Worm (Caenorhabditis elegans) whole organism, young adult: ENCODE measurements around the gene R02E12.12.

Experiments used
- B0019.2 ChIP-seq: fragments of 200-800 bp; sonication (Bioruptor generic); conservative IDR thresholded peaks from 2 replicates; pipeline ENCODE4 v1.3.6; 2022; ENCODE audit warnings: missing genetic modification reagents, missing genetic modification characterization, missing compliant biosample characterization
- C06A6.2 ChIP-seq: fragments of 200-800 bp; sonication (Bioruptor generic); conservative IDR thresholded peaks from 2 replicates; pipeline ENCODE4 v1.3.6; 2022; ENCODE audit warnings: missing genetic modification characterization, missing compliant biosample characterization
- D2030.7 ChIP-seq: fragments of 200-800 bp; sonication (Bioruptor generic); IDR thresholded peaks from 2 replicates; pipeline ENCODE4 v1.3.6; 2022; ENCODE audit warnings: missing genetic modification reagents, missing genetic modification characterization, missing compliant biosample characterization
- F39B2.1 ChIP-seq: fragments of 200-800 bp; sonication (Bioruptor generic); IDR thresholded peaks from 2 replicates; pipeline ENCODE4 v1.3.6; 2022; ENCODE audit warnings: missing genetic modification reagents, missing genetic modification characterization, missing compliant biosample characterization
- F49E8.2 ChIP-seq: sonication (generic microtip); optimal IDR thresholded peaks from 3 replicates; lab custom pipeline; 2017; ENCODE audit warnings: missing genetic modification characterization, mild to moderate bottlenecking, missing compliant biosample characterization, antibody characterized with exemption, moderate library complexity; ENCODE audit not compliant: insufficient read depth
- F52B5.7 ChIP-seq: sonication (generic microtip); optimal IDR thresholded peaks from 2 replicates; lab custom pipeline; 2016; ENCODE audit warnings: mild to moderate bottlenecking, missing genetic modification characterization, missing compliant biosample characterization
- F57C9.4 ChIP-seq: sonication (generic microtip); optimal IDR thresholded peaks from 2 replicates; lab custom pipeline; 2017; ENCODE audit warnings: mild to moderate bottlenecking, missing genetic modification characterization, missing compliant biosample characterization
- K12H6.12 ChIP-seq: fragments of 200-800 bp; sonication (Bioruptor generic); optimal IDR thresholded peaks from 2 replicates; lab custom pipeline; 2018; ENCODE audit warnings: mild to moderate bottlenecking, missing genetic modification characterization, missing compliant biosample characterization
- T07F8.4 ChIP-seq: sonication (generic microtip); optimal IDR thresholded peaks from 2 replicates; lab custom pipeline; 2016; ENCODE audit warnings: mild to moderate bottlenecking, missing genetic modification characterization, moderate library complexity, missing compliant biosample characterization
- T26A5.8 ChIP-seq: sonication (generic microtip); optimal IDR thresholded peaks from 2 replicates; lab custom pipeline; 2016; ENCODE audit warnings: missing genetic modification characterization, missing compliant biosample characterization
- Y53G8AR.9 ChIP-seq: fragments of 200-800 bp; sonication (Bioruptor generic); conservative IDR thresholded peaks from 2 replicates; pipeline ENCODE4 v1.3.6; 2022; ENCODE audit warnings: missing genetic modification reagents, missing genetic modification characterization, missing compliant biosample characterization
- Y95B8A.8 ChIP-seq: fragments of 200-800 bp; sonication (Bioruptor generic); IDR thresholded peaks from 2 replicates; pipeline ENCODE4 v1.3.6; 2022; ENCODE audit warnings: missing genetic modification reagents, missing genetic modification characterization, missing compliant biosample characterization
- atf-7 ChIP-seq: sonication (generic microtip); optimal IDR thresholded peaks from 2 replicates; lab custom pipeline; 2017; ENCODE audit warnings: mild to moderate bottlenecking, missing genetic modification characterization, missing compliant biosample characterization
- ceh-100 ChIP-seq: fragments of 200-800 bp; sonication (Bioruptor generic); IDR thresholded peaks from 2 replicates; pipeline ENCODE4 v1.3.6; 2022; ENCODE audit warnings: missing genetic modification reagents, missing genetic modification characterization, missing compliant biosample characterization
- ceh-58 ChIP-seq: fragments of 200-800 bp; sonication (Bioruptor generic); IDR thresholded peaks from 2 replicates; pipeline ENCODE4 v1.3.6; 2022; ENCODE audit warnings: missing genetic modification characterization, missing compliant biosample characterization
- ceh-79 ChIP-seq: sonication (generic microtip); optimal IDR thresholded peaks from 2 replicates; lab custom pipeline; 2017; ENCODE audit warnings: mild to moderate bottlenecking, missing genetic modification characterization, missing compliant biosample characterization
- ceh-91 ChIP-seq: fragments of 200-800 bp; sonication (Bioruptor generic); IDR thresholded peaks from 2 replicates; pipeline ENCODE4 v1.3.6; 2022; ENCODE audit warnings: missing genetic modification reagents, missing genetic modification characterization, missing compliant biosample characterization
- efl-1 ChIP-seq: fragments of 150-350 bp; optimal IDR thresholded peaks from 2 replicates; lab custom pipeline; 2014; ENCODE audit warnings: missing biosample characterization, missing genetic modification reagents, missing genetic modification characterization
- egl-18 ChIP-seq: fragments of 200-800 bp; sonication (Bioruptor generic); IDR thresholded peaks from 2 replicates; pipeline ENCODE4 v1.3.6; 2022; ENCODE audit warnings: missing genetic modification reagents, missing genetic modification characterization, missing compliant biosample characterization
- egl-44 ChIP-seq: fragments of 200-800 bp; sonication (Bioruptor generic); IDR thresholded peaks from 2 replicates; pipeline ENCODE4 v1.3.6; 2022; ENCODE audit warnings: missing genetic modification reagents, missing genetic modification characterization, missing compliant biosample characterization
- ekl-4 ChIP-seq: fragments of 200-800 bp; sonication (Bioruptor generic); IDR thresholded peaks from 2 replicates; pipeline ENCODE4 v1.3.6; 2022; ENCODE audit warnings: missing genetic modification reagents, missing genetic modification characterization, missing compliant biosample characterization
- hlh-12 ChIP-seq: sonication (generic microtip); optimal IDR thresholded peaks from 2 replicates; lab custom pipeline; 2016; ENCODE audit warnings: missing genetic modification characterization, missing compliant biosample characterization
- hlh-26 ChIP-seq: fragments of 200-800 bp; sonication (Bioruptor generic); conservative IDR thresholded peaks from 2 replicates; pipeline ENCODE4 v1.3.6; 2022; ENCODE audit warnings: missing genetic modification reagents, missing genetic modification characterization, missing compliant biosample characterization
- hmg-1.2 ChIP-seq: fragments of 200-800 bp; sonication (Bioruptor generic); IDR thresholded peaks from 2 replicates; pipeline ENCODE4 v1.3.6; 2022; ENCODE audit warnings: missing genetic modification reagents, missing genetic modification characterization, missing compliant biosample characterization
- hmg-20 ChIP-seq: fragments of 200-800 bp; sonication (Bioruptor generic); IDR thresholded peaks from 2 replicates; pipeline ENCODE4 v1.3.6; 2022; ENCODE audit warnings: missing genetic modification reagents, missing genetic modification characterization, missing compliant biosample characterization
- hsf-1 ChIP-seq: fragments of 200-800 bp; sonication (Bioruptor generic); IDR thresholded peaks from 2 replicates; pipeline ENCODE4 v1.3.6; 2022; ENCODE audit warnings: missing genetic modification reagents, missing genetic modification characterization, missing compliant biosample characterization
- let-607 ChIP-seq, 2 experiments: fragments of 200-800 bp in 1 of 2; sonication (Bioruptor generic) in 1 of 2; sonication (generic microtip) in 1 of 2; optimal IDR thresholded peaks; 2 replicates each; lab custom pipeline; 2016 to 2018; ENCODE audit warnings: mild to moderate bottlenecking in 2 of 2, missing compliant biosample characterization in 2 of 2, missing genetic modification characterization in 2 of 2, moderate library complexity in 2 of 2, missing genotype in 1 of 2
- lin-35 ChIP-seq, 3 experiments: fragments of 150-350 bp in 2 of 3; sonication (generic microtip) in 1 of 3; optimal IDR thresholded peaks; 2 replicates each; lab custom pipeline; 2014 to 2018; ENCODE audit warnings: missing biosample characterization in 3 of 3, missing genetic modification characterization in 3 of 3, missing genetic modification reagents in 3 of 3
- lin-40 ChIP-seq: sonication (generic microtip); optimal IDR thresholded peaks from 2 replicates; lab custom pipeline; 2016; ENCODE audit warnings: missing genetic modification characterization, mild to moderate bottlenecking, missing compliant biosample characterization, missing genotype, missing genetic modification reagents
- lin-54 ChIP-seq: fragments of 200-800 bp; sonication (Bioruptor generic); optimal IDR thresholded peaks from 2 replicates; lab custom pipeline; 2018; ENCODE audit warnings: mild to moderate bottlenecking, missing genetic modification characterization, missing compliant biosample characterization
- lir-1 ChIP-seq: fragments of 200-800 bp; sonication (Bioruptor generic); conservative IDR thresholded peaks from 2 replicates; pipeline ENCODE4 v1.3.6; 2022; ENCODE audit warnings: missing genetic modification reagents, missing genetic modification characterization, missing compliant biosample characterization
- lsl-1 ChIP-seq: fragments of 200-800 bp; sonication (Bioruptor generic); optimal IDR thresholded peaks from 2 replicates; lab custom pipeline; 2018; ENCODE audit warnings: mild to moderate bottlenecking, missing genetic modification characterization, moderate library complexity, missing compliant biosample characterization
- lsy-27 ChIP-seq: sonication (generic microtip); optimal IDR thresholded peaks from 2 replicates; lab custom pipeline; 2017; ENCODE audit warnings: missing genetic modification characterization, mild to moderate bottlenecking, missing compliant biosample characterization, antibody characterized with exemption, missing genotype, borderline replicate concordance; ENCODE audit not compliant: insufficient read depth
- madf-8 ChIP-seq: fragments of 200-800 bp; sonication (Bioruptor generic); conservative IDR thresholded peaks from 2 replicates; pipeline ENCODE4 v1.3.6; 2022; ENCODE audit warnings: missing genetic modification reagents, missing genetic modification characterization, missing compliant biosample characterization
- mcd-1 ChIP-seq: fragments of 200-800 bp; sonication (Bioruptor generic); IDR thresholded peaks from 2 replicates; pipeline ENCODE4 v1.3.6; 2022; ENCODE audit warnings: missing genetic modification reagents, missing genetic modification characterization, missing compliant biosample characterization
- nfyb-1 ChIP-seq: fragments of 200-800 bp; sonication (Bioruptor generic); IDR thresholded peaks from 2 replicates; pipeline ENCODE4 v1.3.6; 2022; ENCODE audit warnings: missing genetic modification reagents, missing genetic modification characterization, missing compliant biosample characterization
- nhr-80 ChIP-seq: sonication (generic microtip); optimal IDR thresholded peaks from 2 replicates; lab custom pipeline; 2016; ENCODE audit warnings: missing genetic modification characterization, missing compliant biosample characterization
- pbrm-1 ChIP-seq: fragments of 200-800 bp; sonication (Bioruptor generic); IDR thresholded peaks from 2 replicates; pipeline ENCODE4 v1.3.6; 2022; ENCODE audit warnings: missing genetic modification reagents, missing genetic modification characterization, missing compliant biosample characterization
- rpc-1 ChIP-seq, 2 experiments: fragments of 150-350 bp in 1 of 2; sonication (generic microtip) in 1 of 2; optimal IDR thresholded peaks; 2 replicates each; lab custom pipeline; 2014 to 2018; ENCODE audit warnings: missing biosample characterization in 1 of 2, missing genetic modification characterization in 1 of 2, missing genetic modification reagents in 1 of 2, missing genotype in 1 of 2
- snpc-1.3 ChIP-seq: sonication (generic microtip); optimal IDR thresholded peaks from 2 replicates; lab custom pipeline; 2017; ENCODE audit warnings: missing genetic modification characterization, mild to moderate bottlenecking, missing compliant biosample characterization, antibody characterized with exemption, moderate library complexity, missing genotype, missing genetic modification reagents; ENCODE audit not compliant: insufficient read depth
- snpc-4 ChIP-seq, 5 experiments: fragments of 150-350 bp in 1 of 5; sonication (generic microtip) in 4 of 5; optimal IDR thresholded peaks; 2 replicates each; lab custom pipeline; 2014 to 2018; ENCODE audit warnings: missing genetic modification characterization in 5 of 5, missing biosample characterization in 3 of 5, antibody characterized with exemption in 2 of 5, mild to moderate bottlenecking in 2 of 5, missing compliant biosample characterization in 2 of 5, missing genotype in 2 of 5, moderate library complexity in 2 of 5, missing genetic modification reagents in 1 of 5
- tlf-1 ChIP-seq: fragments of 200-800 bp; sonication (Bioruptor generic); optimal IDR thresholded peaks from 2 replicates; lab custom pipeline; 2018; ENCODE audit warnings: mild to moderate bottlenecking, missing genetic modification characterization, missing compliant biosample characterization
- unc-130 ChIP-seq: sonication (generic microtip); optimal IDR thresholded peaks from 2 replicates; lab custom pipeline; 2016; ENCODE audit warnings: missing genetic modification reagents, missing genetic modification characterization, missing compliant biosample characterization
- zim-3 ChIP-seq: sonication (generic microtip); optimal IDR thresholded peaks from 2 replicates; lab custom pipeline; 2017; ENCODE audit warnings: mild to moderate bottlenecking, missing genetic modification characterization, moderate library complexity, missing compliant biosample characterization
- ztf-18 ChIP-seq: sonication (generic microtip); optimal IDR thresholded peaks from 2 replicates; lab custom pipeline; 2016; ENCODE audit warnings: missing genotype, mild to moderate bottlenecking, missing genetic modification characterization, missing compliant biosample characterization
- ztf-26 ChIP-seq: sonication (generic microtip); optimal IDR thresholded peaks from 2 replicates; lab custom pipeline; 2017; ENCODE audit warnings: missing genetic modification characterization, missing compliant biosample characterization
- ztf-3 ChIP-seq: fragments of 200-800 bp; sonication (Bioruptor generic); optimal IDR thresholded peaks from 2 replicates; lab custom pipeline; 2018; ENCODE audit warnings: mild to moderate bottlenecking, missing genetic modification characterization, missing compliant biosample characterization
- ztf-6 ChIP-seq: fragments of 200-800 bp; sonication (Bioruptor generic); IDR thresholded peaks from 2 replicates; pipeline ENCODE4 v1.3.6; 2022; ENCODE audit warnings: missing genetic modification reagents, missing genetic modification characterization, missing compliant biosample characterization

Gene R02E12.12

ce11 chrX:3969353-3969752 is 34.0 kb upstream of the R02E12.12 start (continued):
- TF ChIP-seq madf-8 (GFP tag; lab: Robert Waterston, UW) (no peak), ceh-79 (tag; lab: Kevin White, UChicago) (no peak), snpc-4 (GFP tag; optimal IDR thresholded peaks at IDR 0.05; lab: Kevin White, UChicago) (no peak), snpc-4 (tag; optimal IDR thresholded peaks at IDR 0.05; lab: Kevin White, UChicago) (no peak), egl-44 (no peak), lin-35 (GFP tag; optimal IDR thresholded peaks at IDR 0.05; lab: Kevin White, UChicago) (no peak), rpc-1 (optimal IDR thresholded peaks at IDR 0.05; lab: Kevin White, UChicago) (peak; percentile 74), rpc-1 (tag; optimal IDR thresholded peaks at IDR 0.05; lab: Kevin White, UChicago) (peak; percentile 77), F39B2.1 (no peak), ztf-6 (0 out of 2 replicates have a peak, but pooled peaks have one; percentile 29), atf-7 (no peak), F52B5.7 (tag; lab: Kevin White, UChicago) (peak; percentile 33), T07F8.4 (tag; lab: Kevin White, UChicago) (no peak), C06A6.2 (GFP tag; lab: Robert Waterston, UW) (0 out of 2 replicates have a peak, but pooled peaks have one; percentile 33), lin-40 (tag; lab: Kevin White, UChicago) (no peak), lir-1 (GFP tag; lab: Robert Waterston, UW) (peak; percentile 33; the same call in 1 of the 2 replicates), Y95B8A.8 (GFP tag; lab: Robert Waterston, UW) (no peak), egl-18 (no peak), let-607 (tag; optimal IDR thresholded peaks at IDR 0.05; lab: Kevin White, UChicago) (no peak), lin-54 (GFP tag; lab: Kevin White, UChicago) (peak; percentile 10), efl-1 (no peak), zim-3 (tag; lab: Kevin White, UChicago) (peak; percentile 26), tlf-1 (GFP tag; lab: Kevin White, UChicago) (no peak), D2030.7 (GFP tag; lab: Robert Waterston, UW) (peak; percentile 70), ekl-4 (GFP tag; lab: Robert Waterston, UW) (no peak), snpc-1.3 (tag; lab: Kevin White, UChicago) (peak; percentile 33), hlh-26 (GFP tag; lab: Robert Waterston, UW) (no peak), hsf-1 (GFP tag; lab: Robert Waterston, UW) (no peak), F49E8.2 (tag; lab: Kevin White, UChicago) (no peak), hmg-20 (GFP tag; lab: Robert Waterston, UW) (no peak), ceh-58 (GFP tag; lab: Robert Waterston, UW) (no peak), unc-130 (GFP tag; lab: Kevin White, UChicago) (no peak), B0019.2 (no peak), K12H6.12 (no peak), Y53G8AR.9 (peak; percentile 76), nfyb-1 (GFP tag; lab: Robert Waterston, UW) (peak; percentile 41; the same call in 1 of the 2 replicates), ceh-91 (GFP tag; lab: Robert Waterston, UW) (no peak)

DNA sequence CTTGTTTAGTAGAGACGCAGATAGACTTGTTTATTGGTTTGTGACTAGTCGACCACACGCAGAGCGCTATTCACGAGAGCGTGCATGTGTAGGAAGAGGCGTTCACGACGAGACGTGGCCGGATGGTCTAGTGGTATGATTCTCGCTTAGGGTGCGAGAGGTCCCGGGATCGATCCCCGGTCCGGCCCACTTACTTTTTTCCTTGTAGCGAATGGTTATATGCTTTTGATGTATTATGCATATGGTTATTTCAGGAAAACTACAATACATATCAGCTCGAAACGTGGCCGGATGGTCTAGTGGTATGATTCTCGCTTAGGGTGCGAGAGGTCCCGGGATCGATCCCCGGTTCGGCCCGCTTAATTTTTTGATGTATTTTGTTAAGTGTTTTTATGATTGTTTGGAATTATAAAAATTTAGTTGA is 33.3 kb upstream of the R02E12.12 start:
- TF ChIP-seq hmg-1.2 (GFP tag; lab: Robert Waterston, UW): peak; percentile 86
- no peak for TF ChIP-seq ztf-3 (GFP tag; lab: Kevin White, UChicago)
- peak; percentile 95 for TF ChIP-seq pbrm-1 (GFP tag; lab: Robert Waterston, UW)
- peak; percentile 68 for TF ChIP-seq ztf-26 (tag; lab: Kevin White, UChicago)
- TF ChIP-seq let-607 (tag; optimal IDR thresholded peaks at IDR 0.05; lab: Kevin White, UChicago): peak; percentile 37 to 46
- TF ChIP-seq K12H6.12: peak; percentile 43
- TF ChIP-seq F57C9.4 (tag; lab: Kevin White, UChicago): peak; percentile 63
- TF ChIP-seq ekl-4 (GFP tag; lab: Robert Waterston, UW): peak; percentile 87
- TF ChIP-seq lsl-1 (GFP tag; lab: Kevin White, UChicago): peak; percentile 36
- TF ChIP-seq ztf-18 (tag; lab: Kevin White, UChicago): peak; percentile 57
- TF ChIP-seq mcd-1 (GFP tag; lab: Robert Waterston, UW): peak; percentile 66
- TF ChIP-seq nhr-80 (tag; lab: Kevin White, UChicago): peak; percentile 47
- TF ChIP-seq hlh-12 (tag; lab: Kevin White, UChicago): peak; percentile 51
- peak; percentile 8 for TF ChIP-seq T26A5.8 (tag; lab: Kevin White, UChicago)
- peak; percentile 29; the same call in 1 of the 2 replicates for TF ChIP-seq ceh-100 (GFP tag; lab: Robert Waterston, UW)
- peak; percentile 38 for TF ChIP-seq lsy-27 (tag; lab: Kevin White, UChicago)
